Worm (Caenorhabditis elegans) whole organism, early embryonic: ENCODE measurements around the gene srbc-14.

ENCODE experiments used
- ama-1 ChIP-seq: fragments of 150-350 bp; optimal IDR thresholded peaks from 2 replicates; lab custom pipeline; 2014
- hmg-4 ChIP-seq: fragments of 200-800 bp; sonication (Bioruptor generic); optimal IDR thresholded peaks from 2 replicates; lab custom pipeline; 2018; ENCODE audit warnings: mild to moderate bottlenecking, missing genetic modification characterization, missing compliant biosample characterization
- hnd-1 ChIP-seq: sonication (generic microtip); optimal IDR thresholded peaks from 2 replicates; lab custom pipeline; 2016; ENCODE audit warnings: missing genetic modification characterization, missing compliant biosample characterization
- pes-1 ChIP-seq: fragments of 200-800 bp; sonication (Bioruptor generic); IDR thresholded peaks from 2 replicates; pipeline ENCODE4 v1.3.6; 2022; ENCODE audit warnings: missing genetic modification reagents, missing genetic modification characterization, missing compliant biosample characterization
- scrt-1 ChIP-seq: fragments of 200-800 bp; sonication (Bioruptor generic); IDR thresholded peaks from 2 replicates; pipeline ENCODE4 v1.3.6; 2022; ENCODE audit warnings: missing genetic modification characterization, missing compliant biosample characterization
- sea-1 ChIP-seq: fragments of 200-800 bp; sonication (Bioruptor generic); conservative IDR thresholded peaks from 2 replicates; pipeline ENCODE4 v1.3.6; 2022; ENCODE audit warnings: missing genetic modification characterization, missing compliant biosample characterization

DNA sequence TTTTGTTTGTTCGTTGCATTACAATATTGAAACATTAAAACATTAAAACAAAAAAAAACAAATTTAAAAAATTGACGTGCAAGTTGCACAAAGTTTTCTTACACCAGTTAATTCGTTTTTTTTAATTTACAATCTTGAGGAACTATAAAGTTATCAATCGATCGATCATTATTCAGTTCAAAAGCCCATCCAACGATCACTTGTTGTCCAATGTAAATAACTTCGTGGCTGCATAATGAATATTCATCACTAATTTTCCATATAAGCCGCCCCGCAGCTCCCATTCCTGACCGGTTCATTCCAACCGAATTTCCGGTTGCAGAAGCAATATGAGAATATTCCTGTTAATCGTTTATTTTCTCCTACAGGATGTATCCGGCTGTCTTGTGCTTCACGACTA is 29.2 kb downstream of the srbc-14 start, which contains the start of gene hpo-33:
- TF ChIP-seq hnd-1 (tag; lab: Kevin White, UChicago): no peak
- no peak for TF ChIP-seq ama-1
- TF ChIP-seq scrt-1 (GFP tag; lab: Robert Waterston, UW): no peak
- no peak for TF ChIP-seq hmg-4 (GFP tag; lab: Kevin White, UChicago)
- TF ChIP-seq pes-1 (GFP tag; lab: Robert Waterston, UW): no peak
- no peak for TF ChIP-seq sea-1 (GFP tag; lab: Robert Waterston, UW)
